Worm (Caenorhabditis elegans): ENCODE data around the gene srg-53.

ce11 chrV:917488-917887 lies 38.2 kb downstream of the srg-53 start, which contains the start of gene H24K24.2:
- TF ChIP-seq ets-7 (tag; optimal IDR thresholded peaks at IDR 0.05) (no peak), hmbx-1 (tag; optimal IDR thresholded peaks at IDR 0.05) (no peak), hmg-4 (GFP tag; optimal IDR thresholded peaks at IDR 0.05) (no peak), pes-1 (GFP tag; IDR thresholded peaks at IDR 0.05) (no peak), ama-1 (optimal IDR thresholded peaks at IDR 0.05) (no peak)
